Worm (Caenorhabditis elegans): ENCODE data around the gene B0457.2.

DNA sequence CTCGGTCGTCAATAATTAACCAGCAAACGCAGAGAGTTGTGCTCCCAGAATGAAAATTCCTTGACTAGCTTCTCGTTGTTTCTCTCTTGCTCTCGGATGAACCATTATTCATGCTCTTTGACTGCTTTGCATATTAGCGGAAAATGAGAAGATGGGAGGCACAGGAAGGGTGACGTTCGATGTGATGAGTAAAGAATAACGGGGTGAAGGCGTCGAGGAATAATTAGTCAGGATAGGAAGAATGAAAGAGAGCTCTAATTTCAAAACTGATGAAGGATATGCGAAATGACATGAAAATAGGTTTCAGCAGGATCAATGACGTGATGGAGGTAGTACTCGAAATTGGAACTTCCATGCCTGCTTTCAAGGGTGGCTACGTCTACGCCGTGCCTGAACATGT lies 24.9 kb upstream of the B0457.2 start:
- no peak for TF ChIP-seq ama-1 (optimal IDR thresholded peaks at IDR 0.05)
- TF ChIP-seq hnd-1 (tag; optimal IDR thresholded peaks at IDR 0.05) = no peak
- no peak for TF ChIP-seq tra-4 (tag; optimal IDR thresholded peaks at IDR 0.05)
- no peak for TF ChIP-seq B0310.2 (tag; optimal IDR thresholded peaks at IDR 0.05)
- no peak for TF ChIP-seq hmg-4 (GFP tag; optimal IDR thresholded peaks at IDR 0.05)
- no peak for TF ChIP-seq sea-1 (GFP tag; conservative IDR thresholded peaks at IDR 0.05)
- TF ChIP-seq flt-1 (GFP tag; IDR thresholded peaks at IDR 0.05) = no peak
- no peak for TF ChIP-seq tbx-11 (GFP tag; IDR thresholded peaks at IDR 0.05)

Measured in whole organism, early embryonic.